Fruit fly (Drosophila melanogaster): ENCODE results near the gene CG2187.
A peak's percentile ranks its signal among the peaks of the same experiment; 100 is the strongest.

CG2187 gene

DNA sequence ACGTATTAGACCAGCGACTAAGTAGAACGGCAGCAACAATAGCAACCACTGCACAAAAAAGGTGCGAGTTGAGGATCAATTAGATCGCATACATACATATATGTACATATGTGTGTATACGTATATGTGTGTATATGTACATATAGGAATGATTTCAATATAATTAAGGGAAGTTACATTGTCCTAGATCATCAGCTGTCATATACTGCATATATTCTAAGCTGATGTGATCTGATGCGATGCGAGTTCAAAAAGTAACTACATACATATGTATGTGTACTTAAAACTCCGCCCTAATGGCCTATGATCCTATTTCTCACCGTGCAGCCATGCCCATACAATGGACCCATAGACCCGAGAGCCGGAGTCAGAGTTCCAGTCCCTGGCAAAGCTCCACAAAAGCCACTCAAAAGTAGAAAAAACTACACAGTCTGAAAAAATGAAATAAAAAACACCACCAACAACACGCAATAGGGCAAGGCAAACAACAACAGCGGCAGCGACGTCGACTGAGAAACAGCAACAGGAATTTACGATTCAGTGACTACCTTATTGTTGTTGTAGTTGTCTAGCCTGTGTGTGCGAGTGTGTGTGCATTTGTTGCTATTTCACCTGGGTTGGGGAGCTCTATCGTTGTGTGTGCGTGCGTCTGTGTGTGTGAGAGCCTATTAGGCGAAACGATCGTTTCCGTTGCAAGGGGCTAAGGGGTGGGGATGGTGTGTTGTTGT is 35.1 kb downstream of the CG2187 start (continued):
- TF ChIP-seq Lpt (GFP tag; optimal IDR thresholded peaks at IDR 0.05) (no peak), Hr38 (GFP tag; optimal IDR thresholded peaks at IDR 0.05) (no peak), Ets21C (GFP tag; optimal IDR thresholded peaks at IDR 0.05) (no peak), ss (GFP tag; optimal IDR thresholded peaks at IDR 0.05) (peak in 1 of 2 experiments; percentile 75), CG6792 (GFP tag; optimal IDR thresholded peaks at IDR 0.05) (no peak), fkh (GFP tag; optimal IDR thresholded peaks at IDR 0.05) (peak; percentile 21), pdm3 (GFP tag; optimal IDR thresholded peaks at IDR 0.05) (peak; percentile 48), CG15336 (GFP tag; IDR thresholded peaks at IDR 0.05) (peak; percentile 67), CG6808 (GFP tag; optimal IDR thresholded peaks at IDR 0.05) (peak; percentile 29), CG6854 (GFP tag; optimal IDR thresholded peaks at IDR 0.05) (no peak), Hr4 (GFP tag; optimal IDR thresholded peaks at IDR 0.05) (peak; percentile 61), dac (GFP tag; optimal IDR thresholded peaks at IDR 0.05) (peak; percentile 33), CG1621 (tag; optimal IDR thresholded peaks at IDR 0.05) (no peak), CG4318 (GFP tag; optimal IDR thresholded peaks at IDR 0.05) (peak; percentile 51)

dm6 chr3R:31721958-31722357 is 36.5 kb downstream of the CG2187 start:
- TF ChIP-seq CG3032 (tag; optimal IDR thresholded peaks at IDR 0.05) (no peak), vri (GFP tag; optimal IDR thresholded peaks at IDR 0.05) (no peak), CG15336 (GFP tag; IDR thresholded peaks at IDR 0.05) (peak; percentile 23; the same call in 1 of the 2 replicates), fkh (GFP tag; optimal IDR thresholded peaks at IDR 0.05) (peak; percentile 95), Blimp-1 (GFP tag; optimal IDR thresholded peaks at IDR 0.05) (no peak), spab (GFP tag; optimal IDR thresholded peaks at IDR 0.05) (no peak), CG4318 (GFP tag; optimal IDR thresholded peaks at IDR 0.05) (no peak), dsx (GFP tag; optimal IDR thresholded peaks at IDR 0.05; ENCODE audit: poor library complexity, severe bottlenecking) (no peak), CG6163 (GFP tag; IDR thresholded peaks at IDR 0.05) (0 out of 3 replicates have a peak, but pooled peaks have one; percentile 23), CG16779 (tag; optimal IDR thresholded peaks at IDR 0.05) (no peak), CG9139 (GFP tag; optimal IDR thresholded peaks at IDR 0.05) (no peak)

DNA sequence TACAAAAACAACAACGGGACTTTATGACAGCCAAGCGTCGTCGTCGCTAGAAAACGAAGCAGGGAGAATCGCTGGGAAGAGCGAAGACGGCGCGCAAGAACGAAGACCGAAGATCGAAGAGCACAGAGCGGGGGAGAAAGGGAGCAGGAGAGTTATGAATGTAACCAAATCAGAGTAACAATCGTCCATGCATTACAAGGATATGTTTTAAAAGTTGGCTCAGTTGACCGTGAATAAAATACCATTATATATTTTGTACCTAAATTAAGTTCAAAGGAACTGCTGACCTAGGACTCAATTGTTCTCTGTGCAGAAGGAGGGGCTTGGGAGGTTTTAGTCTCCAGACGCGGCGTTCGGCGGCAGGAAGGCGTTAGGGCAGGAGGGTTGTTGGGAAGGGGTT is 37.0 kb downstream of the CG2187 start:
- TF ChIP-seq Gug (GFP tag; IDR thresholded peaks at IDR 0.05) (no peak), cyc (GFP tag; optimal IDR thresholded peaks at IDR 0.05) (no peak), esn (GFP tag; optimal IDR thresholded peaks at IDR 0.05) (no peak), CG32006 (GFP tag; optimal IDR thresholded peaks at IDR 0.05) (peak; percentile 51), Ets96B (tag; optimal IDR thresholded peaks at IDR 0.05) (no peak), salr (GFP tag; optimal IDR thresholded peaks at IDR 0.05) (peak in 1 of 2 experiments; percentile 2)

DNA sequence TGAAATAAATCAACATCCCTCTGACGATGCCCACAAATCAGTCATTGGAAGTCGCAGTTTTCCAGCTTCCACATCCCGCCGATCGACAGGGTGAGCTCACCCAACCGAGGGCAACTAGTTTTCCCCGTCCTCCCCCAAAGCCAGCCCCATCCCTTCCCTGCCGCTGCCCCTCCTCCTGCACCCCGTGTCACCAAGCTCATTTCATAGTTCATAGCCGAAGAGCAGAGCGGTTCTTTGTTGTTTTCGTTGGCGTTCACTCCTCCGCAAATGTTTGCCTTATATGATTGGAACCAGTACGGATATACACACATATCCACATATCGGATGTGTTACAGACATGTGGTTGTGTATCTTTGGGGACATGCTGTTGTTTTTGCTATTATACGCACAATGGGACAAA is 38.3 kb downstream of the CG2187 start:
- no peak for TF ChIP-seq esn (GFP tag; optimal IDR thresholded peaks at IDR 0.05)
- TF ChIP-seq CG6808 (GFP tag; optimal IDR thresholded peaks at IDR 0.05): peak; percentile 1
- 0 out of 2 replicates have a peak, but pooled peaks have one; percentile 10 for TF ChIP-seq CG15336 (GFP tag; IDR thresholded peaks at IDR 0.05)
- no peak for TF ChIP-seq CG4318 (GFP tag; optimal IDR thresholded peaks at IDR 0.05)
- no peak for TF ChIP-seq Eip75B (GFP tag; optimal IDR thresholded peaks at IDR 0.05)
- peak; percentile 4 for TF ChIP-seq fkh (GFP tag; optimal IDR thresholded peaks at IDR 0.05)
- TF ChIP-seq Hr4 (GFP tag; optimal IDR thresholded peaks at IDR 0.05): no peak
- TF ChIP-seq Ets21C (GFP tag; optimal IDR thresholded peaks at IDR 0.05): no peak
- no peak for TF ChIP-seq CG11902 (GFP tag; optimal IDR thresholded peaks at IDR 0.05)
- TF ChIP-seq salr (GFP tag; optimal IDR thresholded peaks at IDR 0.05): no peak
- TF ChIP-seq Blimp-1 (GFP tag; optimal IDR thresholded peaks at IDR 0.05): no peak
- TF ChIP-seq dsx (GFP tag; optimal IDR thresholded peaks at IDR 0.05; ENCODE audit: poor library complexity, severe bottlenecking): peak; percentile 10
- TF ChIP-seq CG6163 (GFP tag; IDR thresholded peaks at IDR 0.05): no peak
- TF ChIP-seq CG9139 (GFP tag; optimal IDR thresholded peaks at IDR 0.05): no peak
- no peak for TF ChIP-seq CG32006 (GFP tag; optimal IDR thresholded peaks at IDR 0.05)
- no peak for TF ChIP-seq dac (GFP tag; optimal IDR thresholded peaks at IDR 0.05)
- no peak for TF ChIP-seq CG8119 (GFP tag; IDR thresholded peaks at IDR 0.05)
- TF ChIP-seq CG10669 (GFP tag; optimal IDR thresholded peaks at IDR 0.05): no peak
- no peak for TF ChIP-seq net (GFP tag; optimal IDR thresholded peaks at IDR 0.05)

All from whole organism, prepupa.